Worm (Caenorhabditis elegans) whole organism, L4 larva: Measurements from ENCODE around the gene Y54G11A.9.
"Not testable (repeated sequence)": the region's sequence is repeated elsewhere in the genome, so short reads cannot be mapped to it uniquely, and the experiment has no call there.

Experiments
- F10B5.3 ChIP-seq: sonication (generic microtip); optimal IDR thresholded peaks from 2 replicates; lab custom pipeline; 2016; ENCODE audit warnings: mild to moderate bottlenecking, missing genetic modification characterization, missing compliant biosample characterization
- F26F4.8 ChIP-seq: fragments of 200-800 bp; sonication (Bioruptor generic); conservative IDR thresholded peaks from 2 replicates; pipeline ENCODE4 v1.3.6; 2022; ENCODE audit warnings: missing genetic modification characterization, missing compliant biosample characterization
- F49E8.2 ChIP-seq: sonication (generic microtip); optimal IDR thresholded peaks from 2 replicates; lab custom pipeline; 2016; ENCODE audit warnings: missing compliant biosample characterization, mild to moderate bottlenecking, missing genetic modification characterization, borderline replicate concordance
- R02D3.7 ChIP-seq: fragments of 150-350 bp; sonication (generic microtip); optimal IDR thresholded peaks from 3 replicates; lab custom pipeline; 2014; ENCODE audit warnings: missing biosample characterization, missing genetic modification characterization
- T26A8.4 ChIP-seq: fragments of 200-800 bp; sonication (Bioruptor generic); IDR thresholded peaks from 2 replicates; pipeline ENCODE4 v1.3.6; 2022; ENCODE audit warnings: missing genetic modification characterization, missing compliant biosample characterization
- aha-1 ChIP-seq: fragments of 150-350 bp; peaks from one replicate; lab custom pipeline; 2014; ENCODE audit warnings: missing biosample characterization, missing genetic modification characterization
- aly-2 ChIP-seq: sonication (generic microtip); optimal IDR thresholded peaks from 2 replicates; lab custom pipeline; 2018; ENCODE audit warnings: missing biosample characterization, missing genetic modification characterization
- ceh-20 ChIP-seq: fragments of 200-800 bp; sonication (Bioruptor generic); IDR thresholded peaks from 2 replicates; pipeline ENCODE4 v1.3.6; 2022; ENCODE audit warnings: missing genetic modification reagents, missing genetic modification characterization, missing compliant biosample characterization
- ceh-32 ChIP-seq: sonication (generic microtip); optimal IDR thresholded peaks from 2 replicates; lab custom pipeline; 2016; ENCODE audit warnings: mild to moderate bottlenecking, missing genetic modification characterization, missing compliant biosample characterization; ENCODE audit not compliant: poor library complexity
- cey-2 ChIP-seq: sonication (generic microtip); optimal IDR thresholded peaks from 3 replicates; lab custom pipeline; 2017; ENCODE audit warnings: missing genetic modification characterization, mild to moderate bottlenecking, missing compliant biosample characterization, antibody characterized with exemption, borderline replicate concordance; ENCODE audit not compliant: insufficient read depth
- daf-12 ChIP-seq: fragments of 150-350 bp; optimal IDR thresholded peaks from 2 replicates; lab custom pipeline; 2014; ENCODE audit warnings: missing biosample characterization, missing genetic modification reagents, missing genetic modification characterization
- daf-16 ChIP-seq, 3 experiments: sonication (generic microtip); optimal IDR thresholded peaks; 2 replicates each; lab custom pipeline; 2016 to 2017; ENCODE audit warnings: missing genetic modification characterization in 3 of 3, missing genetic modification reagents in 3 of 3, mild to moderate bottlenecking in 2 of 3, missing compliant biosample characterization in 2 of 3, missing biosample characterization in 1 of 3, moderate library complexity in 1 of 3
- daf-19 ChIP-seq: fragments of 200-800 bp; sonication (Bioruptor generic); conservative IDR thresholded peaks from 2 replicates; pipeline ENCODE4 v1.3.6; 2022; ENCODE audit warnings: missing genetic modification characterization, missing compliant biosample characterization
- daf-8 ChIP-seq: fragments of 200-800 bp; sonication (Bioruptor generic); IDR thresholded peaks from 2 replicates; pipeline ENCODE4 v1.3.6; 2022; ENCODE audit warnings: missing genetic modification characterization, missing compliant biosample characterization
- dmd-6 ChIP-seq: fragments of 200-800 bp; sonication (Bioruptor generic); IDR thresholded peaks from 2 replicates; pipeline ENCODE4 v1.3.6; 2022; ENCODE audit warnings: missing genetic modification reagents, missing genetic modification characterization, missing compliant biosample characterization
- dpl-1 ChIP-seq: fragments of 150-350 bp; optimal IDR thresholded peaks from 2 replicates; lab custom pipeline; 2014; ENCODE audit warnings: missing biosample characterization, missing genetic modification reagents, missing genetic modification characterization
- fos-1 ChIP-seq: fragments of 150-350 bp; optimal IDR thresholded peaks from 2 replicates; lab custom pipeline; 2014; ENCODE audit warnings: missing biosample characterization, missing genetic modification characterization
- gei-8 ChIP-seq: fragments of 200-800 bp; sonication (Bioruptor generic); optimal IDR thresholded peaks from 2 replicates; lab custom pipeline; 2018; ENCODE audit warnings: mild to moderate bottlenecking, missing genetic modification characterization, missing compliant biosample characterization
- hif-1 ChIP-seq, 2 experiments: sonication (generic microtip); optimal IDR thresholded peaks; 2 replicates each; lab custom pipeline; 2016 to 2017; ENCODE audit warnings: missing compliant biosample characterization in 2 of 2, missing genetic modification characterization in 2 of 2, missing genetic modification reagents in 2 of 2, missing genotype in 2 of 2, mild to moderate bottlenecking in 1 of 2
- hlh-11 ChIP-seq: fragments of 200-800 bp; sonication (Bioruptor generic); optimal IDR thresholded peaks from 2 replicates; lab custom pipeline; 2018; ENCODE audit warnings: mild to moderate bottlenecking, missing genetic modification characterization, missing compliant biosample characterization
- hlh-30 ChIP-seq: sonication (generic microtip); optimal IDR thresholded peaks from 2 replicates; lab custom pipeline; 2017; ENCODE audit warnings: antibody characterized with exemption, mild to moderate bottlenecking, missing genetic modification characterization, missing compliant biosample characterization; ENCODE audit not compliant: insufficient read depth
- hmg-1.1 ChIP-seq: fragments of 200-800 bp; sonication (Bioruptor generic); IDR thresholded peaks from 2 replicates; pipeline ENCODE4 v1.3.6; 2022; ENCODE audit warnings: missing genetic modification reagents, missing genetic modification characterization, missing compliant biosample characterization
- lin-1 ChIP-seq: fragments of 200-800 bp; sonication (Bioruptor generic); IDR thresholded peaks from 2 replicates; pipeline ENCODE4 v1.3.6; 2022; ENCODE audit warnings: missing genetic modification reagents, missing genetic modification characterization, missing compliant biosample characterization
- madf-5 ChIP-seq, 2 experiments: fragments of 200-800 bp; sonication (Bioruptor generic); IDR thresholded peaks; 2 replicates each; pipeline ENCODE4 v1.3.6; 2022; ENCODE audit warnings: missing compliant biosample characterization in 2 of 2, missing genetic modification characterization in 2 of 2
- mdt-29 ChIP-seq: fragments of 200-800 bp; sonication (Bioruptor generic); IDR thresholded peaks from 2 replicates; pipeline ENCODE4 v1.3.6; 2022; ENCODE audit warnings: missing genetic modification reagents, missing genetic modification characterization, missing compliant biosample characterization
- mep-1 ChIP-seq: fragments of 150-350 bp; sonication (generic microtip); optimal IDR thresholded peaks from 3 replicates; lab custom pipeline; 2014; ENCODE audit warnings: missing biosample characterization, missing genetic modification characterization
- mes-2 ChIP-seq: sonication (generic microtip); optimal IDR thresholded peaks from 2 replicates; lab custom pipeline; 2016; ENCODE audit warnings: missing genotype, mild to moderate bottlenecking, missing genetic modification characterization, missing compliant biosample characterization; ENCODE audit not compliant: poor library complexity, severe bottlenecking
- mxl-2 ChIP-seq: fragments of 200-800 bp; sonication (Bioruptor generic); conservative IDR thresholded peaks from 2 replicates; pipeline ENCODE4 v1.3.6; 2022; ENCODE audit warnings: missing genetic modification reagents, missing genetic modification characterization, missing compliant biosample characterization
- mxl-3 ChIP-seq: fragments of 200-800 bp; sonication (Bioruptor generic); optimal IDR thresholded peaks from 2 replicates; lab custom pipeline; 2018; ENCODE audit warnings: mild to moderate bottlenecking, missing genetic modification characterization, missing compliant biosample characterization
- nhr-102 ChIP-seq: sonication (generic microtip); optimal IDR thresholded peaks from 2 replicates; lab custom pipeline; 2016; ENCODE audit warnings: mild to moderate bottlenecking, missing genetic modification characterization, moderate library complexity, missing compliant biosample characterization
- nhr-28 ChIP-seq: fragments of 150-350 bp; optimal IDR thresholded peaks from 2 replicates; lab custom pipeline; 2014; ENCODE audit warnings: missing biosample characterization, missing genetic modification characterization
- nhr-42 ChIP-seq: fragments of 200-800 bp; sonication (Bioruptor generic); IDR thresholded peaks from 2 replicates; pipeline ENCODE4 v1.3.6; 2022; ENCODE audit warnings: missing genetic modification characterization, missing compliant biosample characterization
- nhr-48 ChIP-seq: sonication (generic microtip); optimal IDR thresholded peaks from 2 replicates; lab custom pipeline; 2016; ENCODE audit warnings: mild to moderate bottlenecking, missing genetic modification characterization, missing compliant biosample characterization
- nhr-76 ChIP-seq: fragments of 150-350 bp; optimal IDR thresholded peaks from 2 replicates; lab custom pipeline; 2014; ENCODE audit warnings: missing biosample characterization, missing genetic modification characterization
- nhr-77 ChIP-seq: fragments of 150-350 bp; optimal IDR thresholded peaks from 2 replicates; lab custom pipeline; 2014; ENCODE audit warnings: missing biosample characterization, missing genetic modification characterization
- php-3 ChIP-seq: fragments of 200-800 bp; sonication (Bioruptor generic); IDR thresholded peaks from 2 replicates; pipeline ENCODE4 v1.3.6; 2022; ENCODE audit warnings: missing genetic modification reagents, missing genetic modification characterization, missing compliant biosample characterization
- pqm-1 ChIP-seq: sonication (generic microtip); optimal IDR thresholded peaks from 2 replicates; lab custom pipeline; 2017; ENCODE audit warnings: missing biosample characterization, missing genetic modification characterization
- sdz-12 ChIP-seq: fragments of 200-800 bp; sonication (Bioruptor generic); optimal IDR thresholded peaks from 2 replicates; lab custom pipeline; 2018; ENCODE audit warnings: mild to moderate bottlenecking, missing genetic modification characterization, missing compliant biosample characterization
- set-16 ChIP-seq: fragments of 200-800 bp; sonication (Bioruptor generic); IDR thresholded peaks from 2 replicates; pipeline ENCODE4 v1.3.6; 2022; ENCODE audit warnings: missing genetic modification reagents, missing genetic modification characterization, missing compliant biosample characterization
- unc-130 ChIP-seq: sonication (generic microtip); optimal IDR thresholded peaks from 2 replicates; lab custom pipeline; 2016; ENCODE audit warnings: missing genetic modification reagents, missing genetic modification characterization, missing compliant biosample characterization
- vab-7 ChIP-seq: fragments of 200-800 bp; sonication (Bioruptor generic); IDR thresholded peaks from 2 replicates; pipeline ENCODE4 v1.3.6; 2022; ENCODE audit warnings: missing genetic modification reagents, missing genetic modification characterization, missing compliant biosample characterization
- zip-11 ChIP-seq: fragments of 200-800 bp; sonication (Bioruptor generic); IDR thresholded peaks from 2 replicates; pipeline ENCODE4 v1.3.6; 2022; ENCODE audit warnings: missing genetic modification characterization, missing compliant biosample characterization
- ztf-7 ChIP-seq: fragments of 150-350 bp; optimal IDR thresholded peaks from 2 replicates; lab custom pipeline; 2014; ENCODE audit warnings: missing biosample characterization, missing genetic modification characterization

Gene Y54G11A.9

DNA sequence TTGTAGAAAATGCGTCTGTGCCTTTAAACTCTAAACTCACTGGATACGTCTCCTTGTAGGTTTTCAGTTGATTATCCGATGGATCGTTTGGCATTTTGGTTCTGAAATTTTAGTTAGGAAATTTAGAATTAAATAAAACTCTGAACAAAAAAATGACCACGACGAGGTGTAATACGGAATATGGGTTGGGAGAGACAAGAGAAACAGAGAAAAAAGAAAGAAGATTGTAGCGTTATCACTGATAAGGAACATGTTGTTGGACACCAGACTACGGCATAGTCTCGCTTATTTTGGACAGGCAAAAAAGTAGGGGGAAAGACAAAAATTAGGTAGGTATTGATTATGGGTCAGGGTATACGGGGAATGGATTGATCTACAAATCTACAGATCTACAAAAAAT, 44.3 kb downstream of the Y54G11A.9 start, which contains the start of gene ctl-2:
Gene ctl-2 (minus strand): TSS at position 101 of the 400 bp plus-strand sequence.
- TF ChIP-seq nhr-77 (tag; lab: Kevin White, UChicago); nhr-102; mxl-3 (GFP tag; lab: Kevin White, UChicago): not testable (repeated sequence)

DNA sequence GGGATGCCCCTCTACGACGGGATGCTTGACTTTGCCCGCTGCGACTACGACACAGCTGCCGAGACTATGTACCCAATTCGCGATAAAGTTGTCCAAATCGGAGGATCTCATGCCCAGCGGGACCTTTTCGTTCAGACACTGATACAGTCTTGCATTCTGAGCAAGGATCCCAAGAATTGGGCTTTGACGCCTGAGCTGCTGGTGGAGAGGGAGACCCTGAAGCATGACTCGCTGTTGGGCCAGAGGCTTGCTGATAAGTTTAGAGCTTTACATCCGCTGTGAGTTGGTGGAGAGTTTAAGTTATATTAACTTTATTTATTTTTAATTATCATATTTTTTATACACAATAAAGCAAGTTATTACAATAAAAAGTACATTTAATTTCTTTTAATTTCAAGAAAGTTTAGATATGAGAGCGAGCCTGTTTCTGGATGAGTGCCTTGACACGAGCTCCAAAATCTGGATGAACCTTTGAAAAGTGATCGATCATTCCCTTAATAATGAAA, 46.9 kb downstream of the Y54G11A.9 start:
- TF ChIP-seq nhr-102 (peak; percentile 55), mep-1 (tag; lab: Kevin White, UChicago) (peak; percentile 10), mdt-29 (GFP tag; lab: Robert Waterston, UW) (0 out of 2 replicates have a peak, but pooled peaks have one; percentile 50), aha-1 (tag; lab: Kevin White, UChicago) (peak; percentile 69), daf-8 (GFP tag; lab: Robert Waterston, UW) (no peak)

DNA sequence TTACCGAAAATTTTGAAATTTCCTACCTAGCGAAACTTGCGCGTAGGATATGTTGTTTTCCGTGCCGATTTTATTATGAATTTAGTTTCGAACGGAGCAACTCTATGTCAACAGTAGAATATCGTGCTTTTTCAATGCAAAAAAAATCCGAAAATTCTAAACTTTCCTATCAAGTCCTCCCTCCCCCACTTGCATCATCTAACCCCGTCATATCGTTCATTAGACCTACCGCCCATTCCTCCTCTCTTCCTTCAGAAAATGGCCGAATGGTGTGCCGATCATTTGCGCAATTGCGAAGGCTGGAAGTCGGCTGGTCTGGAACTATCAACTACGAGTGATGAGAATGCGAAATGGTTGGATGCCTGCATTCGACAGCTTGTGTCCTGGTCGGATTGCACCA, 49.2 kb downstream of the Y54G11A.9 start, which contains the start of gene Y54G11A.7:
Gene Y54G11A.7 (plus strand): TSS at position 256 of the 400 bp plus-strand sequence.
- TF ChIP-seq aha-1 (tag; lab: Kevin White, UChicago) (peak; percentile 4), F26F4.8 (GFP tag; lab: Robert Waterston, UW) (0 out of 2 replicates have a peak, but pooled peaks have one; percentile 28), ztf-7 (peak; percentile 58)

DNA sequence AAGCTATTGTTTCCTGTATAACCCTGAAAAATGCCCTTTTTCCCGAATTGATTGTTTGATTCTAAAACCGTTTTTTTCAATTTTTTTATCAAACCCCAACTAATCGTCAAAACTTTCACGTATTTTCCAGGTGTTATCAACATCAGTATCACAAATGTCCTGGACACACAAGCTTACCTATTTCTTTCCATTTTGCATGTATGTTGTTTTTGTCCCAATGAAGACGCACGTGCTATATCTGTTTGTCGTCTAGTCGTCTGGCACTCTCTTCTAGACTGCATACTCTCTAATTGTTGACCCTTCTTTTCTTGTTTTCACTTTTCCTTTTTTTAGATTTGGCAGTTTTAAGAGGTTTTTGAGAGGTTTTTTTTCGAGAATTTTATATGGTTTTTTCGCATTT, 49.9 kb downstream of the Y54G11A.9 start:
- TF ChIP-seq daf-12 (tag; lab: Kevin White, UChicago) (no peak), aly-2 (tag; lab: Kevin White, UChicago) (no peak), R02D3.7 (no peak), php-3 (GFP tag; lab: Robert Waterston, UW) (no peak), nhr-76 (no peak), mes-2 (tag; lab: Kevin White, UChicago) (peak; percentile 52), nhr-42 (GFP tag; lab: Robert Waterston, UW) (no peak), lin-1 (no peak), cey-2 (peak; percentile 27), nhr-48 (tag; lab: Kevin White, UChicago) (peak; percentile 50), vab-7 (no peak), zip-11 (GFP tag; lab: Robert Waterston, UW) (no peak), gei-8 (no peak), pqm-1 (tag; lab: Kevin White, UChicago) (peak; percentile 44), hlh-11 (tag; lab: Kevin White, UChicago) (peak; percentile 83), ceh-32 (tag; lab: Kevin White, UChicago) (no peak), unc-130 (GFP tag; lab: Kevin White, UChicago) (no peak), ztf-7 (no peak), ceh-20 (no peak), dmd-6 (GFP tag; lab: Robert Waterston, UW) (peak; percentile 74), mxl-2 (GFP tag; lab: Robert Waterston, UW) (no peak), hif-1 (tag; optimal IDR thresholded peaks at IDR 0.05; lab: Kevin White, UChicago) (peak in 1 of 2 experiments; percentile 85), F26F4.8 (GFP tag; lab: Robert Waterston, UW) (no peak), F10B5.3 (tag; lab: Kevin White, UChicago) (no peak), T26A8.4 (GFP tag; lab: Robert Waterston, UW) (no peak), hlh-30 (tag; lab: Kevin White, UChicago) (peak; percentile 89), mdt-29 (GFP tag; lab: Robert Waterston, UW) (no peak), sdz-12 (GFP tag; lab: Kevin White, UChicago) (no peak), set-16 (GFP tag; lab: Robert Waterston, UW) (no peak), madf-5 (GFP tag; IDR thresholded peaks at IDR 0.05; lab: Robert Waterston, UW) (no peak), dpl-1 (GFP tag; lab: Kevin White, UChicago) (peak; percentile 35), daf-16 (GFP tag; optimal IDR thresholded peaks at IDR 0.05; lab: Kevin White, UChicago) (no peak), daf-16 (tag; optimal IDR thresholded peaks at IDR 0.05; lab: Kevin White, UChicago) (peak; percentile 100), hmg-1.1 (GFP tag; lab: Robert Waterston, UW) (0 out of 2 replicates have a peak, but pooled peaks have one; percentile 14), daf-19 (GFP tag; lab: Robert Waterston, UW) (no peak), nhr-28 (tag; lab: Kevin White, UChicago) (peak; percentile 83), fos-1 (no peak), nhr-77 (tag; lab: Kevin White, UChicago) (peak; percentile 82), F49E8.2 (no peak)
